Fruit fly (Drosophila melanogaster): ENCODE results near the gene Adh.
A peak's percentile ranks its signal among the peaks of the same experiment; 100 is the strongest.

DNA sequence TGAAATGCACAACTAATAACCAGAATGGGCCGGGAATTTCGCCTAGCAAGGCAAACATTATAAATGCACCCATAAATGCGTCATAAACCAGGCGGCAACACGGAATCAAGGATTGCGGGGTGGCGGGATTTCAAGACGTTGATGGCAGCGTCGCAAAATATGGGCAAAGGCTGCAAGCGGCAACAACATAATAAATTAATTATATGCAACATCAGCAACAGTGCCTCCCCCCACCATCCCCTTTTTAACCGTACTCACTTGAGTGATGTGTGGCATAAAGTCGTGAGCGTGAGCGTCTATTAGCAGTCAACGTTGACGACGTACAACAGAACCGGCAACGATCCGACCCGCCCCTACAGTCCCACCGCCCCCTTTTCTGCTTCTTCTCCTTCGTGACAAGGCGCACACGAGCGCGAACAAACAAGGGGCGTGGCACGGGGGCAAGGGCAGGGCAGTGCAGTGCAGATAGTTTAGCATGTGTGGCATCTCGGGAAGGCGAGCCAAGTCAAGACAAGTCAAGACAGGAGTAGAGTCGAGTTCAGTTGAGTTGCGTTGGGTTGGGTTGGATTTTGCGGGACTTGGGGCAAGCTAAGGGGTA lies 46.7 kb upstream of the Adh start:
- TF ChIP-seq Rel (GFP tag; optimal IDR thresholded peaks at IDR 0.05) = no peak
- no peak for TF ChIP-seq Rel (tag; optimal IDR thresholded peaks at IDR 0.05)
- TF ChIP-seq psq (GFP tag; optimal IDR thresholded peaks at IDR 0.05) = no peak
- no peak for TF ChIP-seq Myc (optimal IDR thresholded peaks at IDR 0.05)
- no peak for TF ChIP-seq Hr83 (GFP tag; optimal IDR thresholded peaks at IDR 0.05; ENCODE audit: poor library complexity, severe bottlenecking)
- TF ChIP-seq pan (optimal IDR thresholded peaks at IDR 0.05) = no peak
- TF ChIP-seq br (GFP tag; optimal IDR thresholded peaks at IDR 0.05) = peak; percentile 10
- TF ChIP-seq brk (GFP tag; optimal IDR thresholded peaks at IDR 0.05) = no peak
- TF ChIP-seq Dfd (GFP tag; optimal IDR thresholded peaks at IDR 0.05) = no peak
- no peak for TF ChIP-seq Mio (GFP tag; optimal IDR thresholded peaks at IDR 0.05)
- TF ChIP-seq Abd-B (GFP tag; optimal IDR thresholded peaks at IDR 0.05) = no peak
- TF ChIP-seq usp (GFP tag; optimal IDR thresholded peaks at IDR 0.05) = no peak

All from whole organism, wandering third instar larva.